Fruit fly (Drosophila melanogaster): ENCODE results near the gene CG32750.

The CG32750 gene

DNA sequence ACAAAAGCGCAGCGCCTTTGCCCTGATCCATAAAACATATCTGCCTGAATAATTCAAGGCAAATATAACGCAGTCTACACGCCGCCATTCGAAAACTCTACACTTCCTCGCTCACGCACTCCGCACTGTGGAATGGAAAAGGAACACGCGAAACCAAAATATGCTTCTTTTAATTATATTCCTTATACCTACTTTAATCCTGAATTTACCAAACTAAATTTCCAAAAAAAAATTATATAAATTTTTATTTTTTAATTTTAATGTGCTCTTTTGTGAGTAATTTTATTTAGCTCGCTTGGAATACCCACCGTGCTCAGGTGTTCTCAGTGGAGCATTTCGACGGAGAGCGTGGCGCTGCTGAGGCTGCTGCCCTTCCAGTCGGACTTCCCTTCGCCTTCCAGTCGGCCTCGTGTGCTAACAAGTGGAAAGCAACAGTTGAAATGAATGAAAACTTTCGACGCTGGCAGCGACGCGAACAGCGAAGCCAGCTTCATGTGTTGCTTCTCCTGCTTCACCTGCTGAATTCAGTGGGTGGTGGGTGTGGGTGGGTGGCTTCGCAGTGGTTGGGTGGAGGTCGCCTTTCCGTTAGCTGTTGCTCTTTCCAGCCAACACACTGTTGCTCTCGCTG is 2.9 kb downstream of the CG32750 start (continued):
- TF ChIP-seq rib (GFP tag; IDR thresholded peaks at IDR 0.05) (peak; percentile 73; the same call in 1 of the 2 replicates), az2 (GFP tag; optimal IDR thresholded peaks at IDR 0.05) (peak; percentile 65), ems (GFP tag; optimal IDR thresholded peaks at IDR 0.05) (peak; percentile 48), CG15073 (GFP tag; optimal IDR thresholded peaks at IDR 0.05) (no peak), CG15269 (tag; optimal IDR thresholded peaks at IDR 0.05) (peak; percentile 86), emc (GFP tag; optimal IDR thresholded peaks at IDR 0.05) (no peak), z (GFP tag; IDR thresholded peaks at IDR 0.05) (no peak), CG2129 (GFP tag; IDR thresholded peaks at IDR 0.05; ENCODE audit: partially characterized antibody) (no peak), peb (GFP tag; IDR thresholded peaks at IDR 0.05) (peak; percentile 75), zfh2 (GFP tag; optimal IDR thresholded peaks at IDR 0.05) (peak; percentile 24), CG8478 (optimal IDR thresholded peaks at IDR 0.05) (no peak)

DNA sequence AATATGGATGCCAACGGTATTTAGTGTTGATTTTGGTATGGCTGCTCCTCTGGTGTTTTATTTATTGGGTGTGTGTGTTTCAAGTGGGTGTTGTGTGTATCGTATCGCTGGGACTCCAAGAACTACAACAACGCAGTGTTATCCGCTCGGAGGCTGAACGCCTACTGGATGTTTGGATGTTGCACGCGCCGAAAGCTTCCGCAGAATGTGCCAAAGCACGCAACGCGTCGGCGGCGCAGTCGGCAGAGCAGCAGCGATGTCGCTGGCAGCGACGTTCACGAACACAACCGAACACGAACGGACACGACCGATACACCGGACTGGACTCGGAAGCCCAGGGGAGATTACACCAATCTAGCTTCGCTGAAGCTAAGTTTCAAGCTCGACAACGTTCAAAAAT is 3.9 kb downstream of the CG32750 start, which contains the start of gene Ca-alpha1T:
TSS of gene Ca-alpha1T (minus strand) at position 152 of the 400 bp plus-strand sequence.
- TF ChIP-seq Chrac-16 (GFP tag; optimal IDR thresholded peaks at IDR 0.05): no peak
- TF ChIP-seq HLH3B (GFP tag; IDR thresholded peaks at IDR 0.05): 0 out of 2 replicates have a peak, but pooled peaks have one; percentile 10
- TF ChIP-seq CG7357 (GFP tag; IDR thresholded peaks at IDR 0.05): no peak
- TF ChIP-seq CG13894 (tag; optimal IDR thresholded peaks at IDR 0.05): peak; percentile 0
- TF ChIP-seq CG2875 (GFP tag; optimal IDR thresholded peaks at IDR 0.05): no peak
- TF ChIP-seq scrt (GFP tag; optimal IDR thresholded peaks at IDR 0.05): peak; percentile 78
- peak; percentile 19 for TF ChIP-seq CG11504 (tag; optimal IDR thresholded peaks at IDR 0.05)
- no peak for TF ChIP-seq CG8290 (GFP tag; optimal IDR thresholded peaks at IDR 0.05)
- peak in 1 of 2 experiments; percentile 37 for TF ChIP-seq CG8290 (tag; optimal IDR thresholded peaks at IDR 0.05)
- TF ChIP-seq Jarid2 (GFP tag; optimal IDR thresholded peaks at IDR 0.05): peak; percentile 32
- 0 out of 2 replicates have a peak, but pooled peaks have one; percentile 35 for TF ChIP-seq Rfx (GFP tag; IDR thresholded peaks at IDR 0.05)
- TF ChIP-seq lab (GFP tag; optimal IDR thresholded peaks at IDR 0.05): peak; percentile 6
- TF ChIP-seq CG15269 (tag; optimal IDR thresholded peaks at IDR 0.05): no peak
- peak; percentile 74 for TF ChIP-seq sr (GFP tag; IDR thresholded peaks at IDR 0.05)
- TF ChIP-seq Adf1 (GFP tag; IDR thresholded peaks at IDR 0.05): peak; percentile 92
- TF ChIP-seq p53 (GFP tag; optimal IDR thresholded peaks at IDR 0.05): peak; percentile 27
- peak; percentile 93 for TF ChIP-seq Deaf1 (tag; optimal IDR thresholded peaks at IDR 0.05)
- no peak for TF ChIP-seq MTF-1 (GFP tag; optimal IDR thresholded peaks at IDR 0.05; ENCODE audit: borderline replicate concordance)

- TF ChIP-seq CG17359 (tag; optimal IDR thresholded peaks at IDR 0.05) (peak; percentile 52), Aef1 (GFP tag; IDR thresholded peaks at IDR 0.05) (peak; percentile 50; the same call in 2 of the 3 replicates), CG7928 (GFP tag; optimal IDR thresholded peaks at IDR 0.05) (no peak), CG10565 (GFP tag; optimal IDR thresholded peaks at IDR 0.05) (no peak), ash1 (GFP tag; optimal IDR thresholded peaks at IDR 0.05) (no peak), chif (GFP tag; optimal IDR thresholded peaks at IDR 0.05) (peak in 1 of 2 experiments; percentile 6), CG17829 (tag; optimal IDR thresholded peaks at IDR 0.05) (no peak), corto (GFP tag; optimal IDR thresholded peaks at IDR 0.05) (no peak), CG9727 (GFP tag; optimal IDR thresholded peaks at IDR 0.05) (peak; percentile 26), peb (GFP tag; IDR thresholded peaks at IDR 0.05) (no peak), CG2116 (GFP tag; optimal IDR thresholded peaks at IDR 0.05) (no peak), grn (GFP tag; optimal IDR thresholded peaks at IDR 0.05) (no peak), Bgb (GFP tag; IDR thresholded peaks at IDR 0.05; ENCODE audit: partially characterized antibody) (no peak), Awh (GFP tag; IDR thresholded peaks at IDR 0.05) (no peak), maf-S (GFP tag; optimal IDR thresholded peaks at IDR 0.05) (no peak), az2 (GFP tag; optimal IDR thresholded peaks at IDR 0.05) (peak; percentile 15), ttk (GFP tag; IDR thresholded peaks at IDR 0.05) (peak; percentile 36; the same call in 1 of the 2 replicates), scrt (GFP tag; optimal IDR thresholded peaks at IDR 0.05) (peak; percentile 28), MBD-R2 (GFP tag; IDR thresholded peaks at IDR 0.05) (peak; percentile 28; the same call in 1 of the 2 replicates), H15 (GFP tag; IDR thresholded peaks at IDR 0.05) (peak; percentile 55; the same call in 1 of the 3 replicates), CG1647 (GFP tag; optimal IDR thresholded peaks at IDR 0.05) (peak; percentile 4), twi (tag; optimal IDR thresholded peaks at IDR 0.05) (no peak), CG16815 (GFP tag; optimal IDR thresholded peaks at IDR 0.05) (no peak), h (optimal IDR thresholded peaks at IDR 0.05) (no peak)
These were observed 16.8 kb downstream of the CG32750 start for dm6 chrX:6179428-6179827.
